Fruit fly (Drosophila melanogaster): ENCODE measurements around the gene CG4229.

DNA sequence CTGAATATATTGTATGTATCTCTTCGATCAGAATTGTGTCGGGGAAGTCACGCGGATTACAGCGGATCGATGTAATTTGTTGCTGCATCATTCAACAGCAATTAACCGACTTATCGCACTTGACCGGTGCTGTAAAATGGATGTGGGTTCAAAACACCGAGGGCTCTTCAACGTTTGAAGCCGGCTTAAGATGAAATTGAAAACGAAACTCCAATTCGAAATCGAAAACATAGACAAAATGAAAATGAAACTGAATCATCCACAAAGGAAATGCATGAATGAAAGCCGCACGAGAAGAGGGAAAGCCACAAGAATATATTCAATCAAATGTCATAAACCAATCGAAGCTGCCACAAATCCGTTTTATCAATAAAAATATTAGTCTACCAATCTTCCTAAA, 10.5 kb upstream of the CG4229 start:
- TF ChIP-seq CG15336 (GFP tag; IDR thresholded peaks at IDR 0.05): no peak
- TF ChIP-seq Blimp-1 (GFP tag; optimal IDR thresholded peaks at IDR 0.05): no peak
